Worm (Caenorhabditis elegans): ENCODE measurements around the gene rin-1.
"Not testable (repeated sequence)": the region's sequence is repeated elsewhere in the genome, so short reads cannot be mapped to it uniquely, and the experiment has no call there.

The rin-1 gene

DNA sequence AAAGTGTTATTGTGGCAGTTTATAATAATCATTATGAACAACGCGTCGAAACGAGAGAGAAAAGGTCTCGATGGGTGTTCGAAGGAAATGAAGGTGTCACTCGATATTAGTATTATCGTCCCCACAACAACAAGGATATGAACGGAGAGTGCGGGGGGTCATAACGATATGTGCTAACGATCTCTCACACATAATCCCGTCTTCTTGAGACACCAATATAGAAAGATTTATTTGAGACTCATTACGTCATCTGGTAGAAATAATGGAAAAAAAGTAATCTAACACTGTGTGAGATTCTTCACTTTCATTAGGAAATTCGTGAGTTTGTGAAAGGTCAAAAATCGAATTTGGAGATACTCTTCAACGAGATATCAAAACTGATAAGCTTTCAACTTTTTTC, 23.7 kb downstream of the rin-1 start:
- TF ChIP-seq unc-62 (GFP tag; optimal IDR thresholded peaks at IDR 0.05): no peak

DNA sequence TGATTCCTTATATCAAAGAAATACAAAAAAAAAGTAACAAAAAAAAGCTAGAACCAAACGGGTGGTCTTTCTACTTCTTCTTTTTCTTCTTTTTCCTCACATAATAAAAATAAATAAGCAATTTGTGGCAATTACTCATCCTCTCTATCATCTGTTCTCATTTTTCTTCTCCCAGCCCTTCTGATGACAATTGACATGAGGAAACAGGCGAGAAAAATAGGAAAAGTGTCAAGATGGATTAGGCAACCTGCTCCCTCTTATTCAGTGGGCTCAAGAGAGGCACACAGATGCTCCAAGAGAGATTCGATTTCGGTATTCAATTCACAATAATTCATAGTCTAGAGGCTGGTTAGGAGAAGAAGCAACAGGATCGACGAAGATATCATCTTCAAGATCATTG, 24.6 kb downstream of the rin-1 start:
- no peak for TF ChIP-seq unc-62 (GFP tag; optimal IDR thresholded peaks at IDR 0.05)

DNA sequence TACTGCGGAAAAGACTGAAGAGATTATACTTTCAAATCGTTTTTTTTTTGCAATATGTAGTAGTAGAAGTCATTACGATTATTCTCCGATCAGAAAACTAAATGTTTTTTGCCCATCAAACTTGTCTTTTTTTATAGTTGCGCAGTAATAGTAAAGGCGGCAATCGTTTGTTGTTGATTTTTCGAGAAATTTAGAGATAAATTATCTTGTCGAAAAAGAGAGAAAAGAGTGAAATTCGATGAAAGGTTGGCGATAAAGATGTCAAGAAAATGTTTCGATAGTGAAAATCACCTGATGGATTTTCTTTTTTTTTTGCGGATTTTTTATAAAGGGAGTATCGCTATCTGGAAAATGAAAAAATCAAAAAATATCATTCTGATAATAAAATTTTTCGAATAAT, 26.9 kb downstream of the rin-1 start:
- TF ChIP-seq unc-62 (GFP tag; optimal IDR thresholded peaks at IDR 0.05): no peak

DNA sequence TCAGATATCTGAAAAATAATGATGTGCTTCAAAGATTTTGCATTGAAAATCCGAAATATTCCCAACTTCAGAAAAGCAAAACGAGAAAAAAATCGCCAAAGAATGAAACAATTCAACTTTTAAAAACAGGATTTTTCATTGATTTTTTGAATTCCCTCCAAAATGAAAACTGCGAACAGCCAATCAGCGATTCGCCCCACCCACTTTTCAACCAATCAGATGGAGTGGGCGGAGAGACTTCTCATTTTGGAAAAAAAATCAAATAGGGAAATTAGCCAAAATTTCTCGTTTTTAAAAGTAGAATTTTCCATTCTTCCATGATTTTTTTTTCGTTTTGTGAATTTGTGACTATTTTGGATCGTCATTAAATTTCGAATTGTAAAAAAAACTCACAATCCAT, 30.6 kb downstream of the rin-1 start:
- TF ChIP-seq unc-62 (GFP tag; optimal IDR thresholded peaks at IDR 0.05): no peak

DNA sequence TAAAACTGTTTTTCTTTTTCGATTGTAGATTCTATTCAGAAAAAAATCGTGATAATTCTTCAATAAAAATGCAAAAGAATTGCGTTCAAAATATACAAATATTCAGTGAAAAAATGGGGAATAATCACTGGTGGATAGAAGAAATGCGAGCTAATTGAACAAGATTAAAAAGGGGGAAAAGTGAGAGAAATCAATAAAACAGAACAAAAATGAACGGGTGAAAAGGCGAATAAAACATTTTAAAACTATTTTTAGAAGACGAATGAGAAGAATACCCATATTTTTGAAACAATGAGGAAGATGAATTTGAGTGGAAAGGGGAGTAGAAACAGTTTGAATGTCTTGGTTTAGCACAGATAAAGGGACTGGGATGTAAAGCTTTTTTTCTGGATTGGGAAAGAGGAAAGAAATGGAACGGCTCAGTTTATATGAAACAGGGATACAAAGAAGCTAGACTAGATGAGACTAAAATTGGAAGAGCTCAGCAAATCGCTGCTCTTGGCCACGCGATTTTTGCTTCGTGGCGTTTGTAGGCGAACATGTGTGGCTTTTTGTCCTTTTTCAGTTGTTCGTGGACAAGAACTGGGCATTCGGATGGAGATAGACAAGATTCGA, 31.1 kb downstream of the rin-1 start, which contains the start of gene Y50E8A.12:
TSS of gene Y50E8A.12 (minus strand) at position 51 of the 615 bp plus-strand sequence.
- TF ChIP-seq unc-62 (GFP tag; optimal IDR thresholded peaks at IDR 0.05): no peak

DNA sequence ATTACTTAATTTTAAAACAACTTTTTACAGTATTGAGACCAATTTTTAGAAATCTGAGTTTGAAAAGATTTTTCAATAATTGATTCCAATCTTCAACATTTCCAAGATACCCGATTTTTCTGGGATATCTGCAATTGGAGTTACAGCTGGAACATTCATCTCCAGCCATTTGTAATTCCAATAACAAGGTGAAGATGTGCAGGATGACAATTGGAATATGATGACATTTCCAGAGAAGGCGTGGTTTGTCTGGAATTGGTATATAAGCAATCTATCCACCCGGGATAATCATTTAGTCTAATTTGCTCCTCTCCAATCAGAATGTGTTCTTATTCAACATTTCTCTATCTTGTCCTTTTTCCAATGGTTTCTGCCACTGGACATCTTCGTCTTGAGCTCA, 34.3 kb downstream of the rin-1 start, which contains the start of gene Y50E8A.11:
TSS of gene Y50E8A.11 (plus strand) at position 301 of the 400 bp plus-strand sequence.
- TF ChIP-seq unc-62 (GFP tag; optimal IDR thresholded peaks at IDR 0.05): no peak

DNA sequence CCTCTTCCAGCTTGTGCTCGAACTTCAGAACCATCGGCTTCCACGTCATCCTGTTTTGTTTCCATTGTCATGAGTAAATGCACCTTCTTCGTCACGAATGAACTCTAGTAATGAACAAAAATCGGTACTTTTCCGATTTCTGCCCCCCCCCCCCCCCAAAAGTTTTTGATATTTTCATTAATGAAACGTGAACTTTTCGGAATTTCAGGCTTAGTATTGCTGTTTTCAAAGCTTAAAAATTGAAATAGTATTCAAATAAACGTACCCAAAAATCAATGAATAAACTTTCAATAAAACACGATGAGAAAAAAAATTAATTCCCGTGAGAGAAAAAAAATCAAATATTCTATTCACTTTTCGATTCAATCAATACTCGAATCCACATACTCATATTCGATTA, 35.8 kb downstream of the rin-1 start, which contains the start of the genes scrm-7 and Y50E8A.10:
TSS of gene scrm-7 (minus strand) at position 101 of the 400 bp plus-strand sequence.
TSS of gene Y50E8A.10 (plus strand) at position 353 of the 400 bp plus-strand sequence.
- no peak for TF ChIP-seq unc-62 (GFP tag; optimal IDR thresholded peaks at IDR 0.05)

DNA sequence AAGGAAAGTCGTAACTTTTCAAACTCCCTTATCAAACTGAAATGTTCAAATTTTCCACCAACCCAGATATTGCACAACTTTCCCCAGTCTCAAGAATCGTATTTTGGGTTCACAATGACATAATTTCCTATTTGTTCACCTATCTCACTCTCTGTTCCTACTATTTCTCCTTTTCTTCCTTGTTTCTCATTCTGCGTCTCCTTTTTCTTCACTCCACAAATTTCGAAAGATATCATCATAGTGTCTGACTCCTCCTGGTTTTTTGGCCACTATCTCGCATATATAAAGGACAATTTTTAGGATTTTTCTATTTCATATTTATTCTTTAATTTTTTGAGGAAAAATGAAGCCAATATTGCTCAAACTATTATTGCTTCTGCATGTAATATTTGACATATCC, 42.4 kb downstream of the rin-1 start, which contains the start of gene haf-7:
TSS of gene haf-7 (plus strand) at position 211 of the 400 bp plus-strand sequence.
- TF ChIP-seq unc-62 (GFP tag; optimal IDR thresholded peaks at IDR 0.05): no peak

DNA sequence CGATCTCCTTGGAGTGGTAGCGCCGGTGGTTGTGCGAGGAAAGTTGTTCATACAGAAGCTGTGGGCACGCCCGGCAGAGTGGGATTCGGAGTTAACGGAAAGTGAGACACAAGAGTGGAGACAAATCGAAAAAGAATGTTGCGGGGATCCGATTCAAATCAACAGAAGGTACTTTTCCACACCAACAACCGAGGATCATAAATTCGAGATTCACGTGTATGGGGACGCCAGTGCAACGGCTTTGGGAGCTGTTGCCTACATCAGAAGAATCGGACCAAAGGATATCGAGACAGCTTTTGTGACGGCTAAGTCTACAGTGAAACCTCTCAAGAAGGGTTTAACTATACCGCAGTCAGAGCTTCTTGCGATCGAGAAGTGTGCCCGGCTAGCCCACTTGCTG, 51.8 kb downstream of the rin-1 start:
- no peak for TF ChIP-seq unc-62 (GFP tag; optimal IDR thresholded peaks at IDR 0.05)

DNA sequence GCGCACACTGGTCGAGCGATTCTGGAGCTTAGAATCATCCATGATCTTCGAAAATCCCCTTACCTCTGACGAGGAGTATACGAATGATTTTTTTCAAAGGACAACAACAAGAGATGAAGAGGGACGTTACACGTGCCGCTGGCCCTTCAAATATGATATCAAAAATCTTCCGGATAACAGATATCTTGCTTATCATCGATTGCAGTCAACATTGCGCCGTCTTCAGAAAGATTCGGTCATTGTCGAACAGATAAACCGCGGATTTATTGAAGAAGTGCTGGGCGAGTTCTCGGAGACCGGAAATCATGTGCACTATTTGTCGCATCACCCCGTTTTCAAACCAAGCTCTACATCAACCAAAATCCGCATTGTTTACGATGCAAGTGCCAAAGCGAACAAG, 52.8 kb downstream of the rin-1 start:
- TF ChIP-seq unc-62 (GFP tag; optimal IDR thresholded peaks at IDR 0.05): no peak

DNA sequence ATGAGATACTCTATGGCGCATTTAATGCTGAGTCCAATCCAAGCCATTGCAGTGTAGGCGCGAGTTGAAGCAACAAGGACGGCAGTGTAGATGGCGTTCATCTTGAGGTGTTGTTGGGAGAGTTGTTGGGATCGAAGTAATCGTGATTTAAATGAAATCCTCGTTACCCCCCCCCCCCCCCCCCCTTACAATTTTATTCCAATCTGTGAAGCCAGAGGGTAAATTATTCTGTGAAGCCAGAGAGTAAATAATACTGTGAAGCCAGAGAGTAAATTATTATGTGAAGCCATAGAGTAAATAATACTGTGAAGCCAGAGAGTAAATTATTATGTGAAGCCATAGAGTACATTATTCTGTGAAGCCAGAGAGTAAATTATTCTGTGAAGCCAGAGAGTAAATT, 65.0 kb downstream of the rin-1 start, which contains the start of gene nspa-10:
TSS of gene nspa-10 (minus strand) at position 101 of the 400 bp plus-strand sequence.
- not testable (repeated sequence) for TF ChIP-seq unc-62 (GFP tag; optimal IDR thresholded peaks at IDR 0.05)

DNA sequence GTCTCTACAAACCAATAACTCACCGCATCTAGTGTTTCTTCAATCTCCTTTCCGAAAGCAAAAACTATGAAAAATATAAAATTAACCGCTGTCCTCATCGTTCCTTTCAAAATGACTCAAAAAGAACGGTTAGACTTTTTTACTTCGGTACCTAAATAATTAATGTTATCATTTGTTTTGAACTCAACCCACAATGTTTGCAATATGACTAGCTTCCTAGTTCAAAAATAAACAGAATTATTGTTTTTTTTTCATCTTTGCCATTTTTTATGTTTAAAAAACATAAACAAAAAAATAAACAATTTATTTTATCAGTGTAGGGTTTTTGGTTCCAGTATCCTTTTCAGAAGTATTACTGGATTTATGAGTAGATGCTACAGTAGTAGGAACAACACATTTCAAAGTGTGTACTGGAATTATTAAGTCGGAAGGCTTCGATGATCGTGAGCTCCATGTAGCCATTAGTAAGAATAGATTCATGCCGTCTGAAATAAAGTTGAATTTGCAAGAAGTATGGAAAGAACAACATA, 66.7 kb downstream of the rin-1 start, which contains the start of the genes lipl-8 and Y50E8A.22:
TSS of gene lipl-8 (minus strand) at position 101 of the 530 bp plus-strand sequence.
TSS of gene Y50E8A.22 (minus strand) at position 480 of the 530 bp plus-strand sequence.
- no peak for TF ChIP-seq unc-62 (GFP tag; optimal IDR thresholded peaks at IDR 0.05)

DNA sequence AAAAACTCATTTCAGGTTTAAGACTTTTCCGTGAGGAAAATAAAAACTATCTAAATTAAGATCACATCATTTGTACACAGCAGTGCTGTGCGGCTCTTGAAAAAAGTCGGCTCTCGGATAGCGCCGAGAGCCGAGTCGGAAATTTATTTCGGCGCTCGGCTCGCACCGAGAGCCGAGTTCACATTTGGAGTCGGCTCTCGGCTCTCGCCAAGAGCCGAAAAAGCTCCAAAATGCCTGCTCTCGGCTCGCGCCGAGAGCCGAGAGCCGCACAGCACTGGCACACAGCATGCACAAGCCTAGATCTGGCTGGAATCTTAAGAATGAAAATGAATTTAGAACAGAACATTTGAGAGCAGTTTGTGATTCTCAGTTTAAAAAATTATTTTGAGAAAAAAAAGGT, 68.4 kb downstream of the rin-1 start:
- no peak for TF ChIP-seq unc-62 (GFP tag; optimal IDR thresholded peaks at IDR 0.05)

DNA sequence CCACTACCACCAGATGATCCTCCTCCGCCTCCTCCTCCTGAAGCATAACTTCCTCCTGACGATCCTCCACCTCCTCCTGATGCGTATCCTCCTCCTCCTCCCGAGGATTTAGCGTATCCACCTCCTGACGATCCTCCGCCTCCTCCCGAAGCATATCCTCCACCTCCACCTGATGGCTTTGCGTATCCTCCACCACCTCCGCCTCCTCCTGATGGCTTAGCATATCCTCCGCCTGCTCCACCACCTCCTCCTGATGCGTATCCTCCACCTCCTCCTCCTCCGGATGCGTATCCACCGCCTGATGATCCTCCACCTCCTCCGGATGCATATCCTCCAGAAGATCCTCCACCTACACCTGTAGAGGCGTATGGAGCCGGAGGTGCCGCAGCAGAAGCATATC, 70.6 kb downstream of the rin-1 start:
- no peak for TF ChIP-seq unc-62 (GFP tag; optimal IDR thresholded peaks at IDR 0.05)

DNA sequence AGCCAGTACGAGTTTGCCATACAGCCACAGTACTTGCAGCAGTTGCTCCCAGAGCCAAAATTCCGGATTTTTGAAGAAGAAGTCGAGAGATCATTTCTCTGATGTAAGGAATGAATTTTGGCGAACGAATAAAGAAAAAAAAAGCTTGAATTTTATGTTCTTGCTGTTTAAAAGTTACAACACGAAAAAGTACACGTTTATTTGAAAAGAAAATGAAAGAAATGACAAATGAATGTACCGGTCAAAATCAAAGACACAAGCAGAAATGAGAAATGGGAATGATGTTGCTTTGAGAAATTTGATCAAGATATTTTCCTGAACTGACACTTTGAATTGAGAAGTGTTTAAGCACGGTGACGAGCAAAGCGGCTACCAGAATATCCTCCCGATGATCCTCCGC, 74.2 kb downstream of the rin-1 start, which contains the start of gene Y50E8A.6:
TSS of gene Y50E8A.6 (minus strand) at position 101 of the 400 bp plus-strand sequence.
- no peak for TF ChIP-seq unc-62 (GFP tag; optimal IDR thresholded peaks at IDR 0.05)

DNA sequence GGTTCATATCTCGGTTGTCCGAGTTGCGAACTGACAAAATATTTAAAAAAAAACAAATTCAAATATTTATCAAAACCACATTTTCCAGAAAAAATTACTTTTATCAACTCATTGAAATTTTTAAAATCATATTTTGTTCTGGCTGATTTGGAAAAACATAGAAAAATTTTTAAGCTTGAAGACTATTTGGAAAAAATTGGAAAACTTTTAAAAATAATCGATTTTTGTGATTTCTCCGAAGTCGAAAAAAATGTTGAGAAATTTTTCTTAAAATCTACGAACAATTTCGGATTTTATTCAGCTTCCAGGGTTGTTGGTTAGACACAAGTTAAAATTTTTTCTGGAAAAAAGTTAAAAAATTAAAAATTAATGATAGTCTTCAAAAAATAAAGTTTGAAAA, 78.5 kb downstream of the rin-1 start, which contains the start of gene Y50E8A.5:
TSS of gene Y50E8A.5 (minus strand) at position 101 of the 400 bp plus-strand sequence.
- no peak for TF ChIP-seq unc-62 (GFP tag; optimal IDR thresholded peaks at IDR 0.05)
